Fruit fly (Drosophila melanogaster) whole organism, adult: ENCODE measurements around the gene CG17097.

Experiments used
- CG11617 ChIP-seq: fragments of 200-800 bp; sonication (Bioruptor generic); optimal IDR thresholded peaks from 2 replicates; lab custom pipeline; 2017; ENCODE audit warnings: mild to moderate bottlenecking, missing biosample characterization, missing genetic modification reagents, missing genetic modification characterization
- CG12768 ChIP-seq: fragments of 200-800 bp; sonication (Bioruptor generic); optimal IDR thresholded peaks from 2 replicates; lab custom pipeline; 2017; ENCODE audit warnings: missing biosample characterization, missing genetic modification characterization, mild to moderate bottlenecking, moderate library complexity, missing genetic modification reagents
- CG14711 ChIP-seq: fragments of 200-800 bp; sonication (Bioruptor generic); optimal IDR thresholded peaks from 2 replicates; lab custom pipeline; 2018; ENCODE audit warnings: missing biosample characterization, mild to moderate bottlenecking, missing genetic modification characterization, moderate library complexity
- CG1620 ChIP-seq: fragments of 200-800 bp; sonication (Bioruptor generic); optimal IDR thresholded peaks from 2 replicates; lab custom pipeline; 2016; ENCODE audit warnings: missing biosample characterization, missing genetic modification characterization
- CG33017 ChIP-seq: fragments of 200-800 bp; sonication (Bioruptor generic); optimal IDR thresholded peaks from 2 replicates; lab custom pipeline; 2018; ENCODE audit warnings: missing biosample characterization, mild to moderate bottlenecking, missing genetic modification characterization, moderate library complexity
- CG5204 ChIP-seq: fragments of 200-800 bp; sonication (Bioruptor generic); optimal IDR thresholded peaks from 2 replicates; lab custom pipeline; 2016; ENCODE audit warnings: missing biosample characterization, missing genetic modification characterization
- CG7045 ChIP-seq: fragments of 200-800 bp; sonication (Bioruptor generic); optimal IDR thresholded peaks from 2 replicates; lab custom pipeline; 2017; ENCODE audit warnings: missing biosample characterization, mild to moderate bottlenecking, missing genetic modification characterization
- CG7101 ChIP-seq: fragments of 200-800 bp; sonication (Bioruptor generic); optimal IDR thresholded peaks from 2 replicates; lab custom pipeline; 2018; ENCODE audit warnings: missing biosample characterization, mild to moderate bottlenecking, missing genetic modification characterization, moderate library complexity
- Clk ChIP-seq: fragments of 200-800 bp; sonication (Bioruptor generic); optimal IDR thresholded peaks from 2 replicates; lab custom pipeline; 2017; ENCODE audit warnings: missing biosample characterization, missing genetic modification characterization
- Crg-1 ChIP-seq: fragments of 200-800 bp; sonication (Bioruptor generic); optimal IDR thresholded peaks from 2 replicates; lab custom pipeline; 2016; ENCODE audit warnings: missing biosample characterization, missing genetic modification characterization
- Hr96 ChIP-seq: fragments of 200-800 bp; sonication (Bioruptor generic); optimal IDR thresholded peaks from 2 replicates; lab custom pipeline; 2016; ENCODE audit warnings: missing biosample characterization, missing genetic modification characterization
- Mnt ChIP-seq: fragments of 200-800 bp; sonication (Bioruptor generic); optimal IDR thresholded peaks from 2 replicates; lab custom pipeline; 2016; ENCODE audit warnings: missing biosample characterization, mild to moderate bottlenecking, missing genetic modification characterization
- bab1 ChIP-seq: fragments of 200-800 bp; sonication (Bioruptor generic); optimal IDR thresholded peaks from 3 replicates; lab custom pipeline; 2019; ENCODE audit warnings: missing biosample characterization, mild to moderate bottlenecking, missing genetic modification characterization, moderate library complexity
- cic ChIP-seq: fragments of 200-800 bp; sonication (Bioruptor generic); optimal IDR thresholded peaks from 2 replicates; lab custom pipeline; 2017; ENCODE audit warnings: missing biosample characterization, mild to moderate bottlenecking, missing genetic modification characterization, moderate library complexity
- cnc ChIP-seq, 2 experiments: fragments of >200 bp; optimal IDR thresholded peaks; 2 replicates each; lab custom pipeline; 2017
- kay ChIP-seq: fragments of 200-800 bp; sonication (Bioruptor generic); peaks from one replicate; lab custom pipeline; 2016; ENCODE audit warnings: missing biosample characterization, missing genetic modification characterization, borderline replicate concordance
- ovo ChIP-seq: fragments of 200-800 bp; sonication (Bioruptor generic); optimal IDR thresholded peaks from 2 replicates; lab custom pipeline; 2016; ENCODE audit warnings: missing biosample characterization, missing genetic modification characterization
- pad ChIP-seq: fragments of 200-800 bp; sonication (Bioruptor generic); optimal IDR thresholded peaks from 3 replicates; lab custom pipeline; 2017; ENCODE audit warnings: missing biosample characterization, missing genetic modification characterization, mild to moderate bottlenecking, moderate library complexity, missing genetic modification reagents
- tj ChIP-seq: fragments of 200-800 bp; sonication (Bioruptor generic); optimal IDR thresholded peaks from 3 replicates; lab custom pipeline; 2017; ENCODE audit warnings: missing biosample characterization, mild to moderate bottlenecking, missing genetic modification characterization, moderate library complexity
- toe ChIP-seq: fragments of 200-800 bp; sonication (Bioruptor generic); optimal IDR thresholded peaks from 2 replicates; lab custom pipeline; 2016; ENCODE audit warnings: missing biosample characterization, missing genetic modification characterization

CG17097 gene

DNA sequence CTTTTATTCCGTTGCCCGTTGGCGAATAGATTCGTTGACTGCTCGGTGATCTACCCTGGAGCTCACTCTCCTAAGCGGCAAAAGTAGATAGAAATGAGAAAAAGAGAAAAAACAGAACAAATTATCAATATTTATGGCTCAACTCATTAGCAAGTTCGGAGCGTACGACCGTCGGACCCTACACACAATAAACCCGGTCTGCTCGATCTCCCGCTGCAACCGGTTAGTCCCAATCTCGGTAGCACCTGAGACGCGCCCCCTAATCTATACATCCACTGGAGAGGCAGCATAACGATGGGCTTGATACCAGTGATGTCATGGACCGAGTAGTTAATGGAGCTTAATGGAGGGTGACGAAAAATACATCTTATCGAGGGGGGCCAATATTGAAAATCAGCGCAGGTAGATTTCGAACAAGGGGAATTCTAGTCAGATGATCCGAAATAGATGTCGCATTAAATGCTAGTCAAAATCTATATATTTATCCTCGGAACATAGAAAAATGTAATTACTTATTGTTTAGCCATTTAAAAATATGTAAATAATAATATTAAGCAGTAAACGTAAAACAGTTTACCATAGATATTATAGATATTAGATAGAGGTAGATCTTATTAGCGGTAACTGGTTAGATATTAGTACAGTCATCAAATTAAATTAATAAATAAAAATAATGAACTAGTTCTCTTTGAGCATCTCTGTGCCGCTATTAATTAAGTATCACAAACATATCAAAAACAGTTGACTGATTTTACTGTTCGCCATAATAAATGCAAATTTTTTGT lies 41.0 kb downstream of the CG17097 start, which contains the start of gene CG7296:
Gene CG7296 (minus strand): TSS at position 58 of the 785 bp plus-strand sequence.
- TF ChIP-seq tj (GFP tag; lab: Kevin White, UChicago) (no peak), pad (no peak), cic (GFP tag; lab: Kevin White, UChicago) (no peak), CG14711 (tag; lab: Kevin White, UChicago) (no peak), kay (GFP tag; lab: Kevin White, UChicago) (no peak), Crg-1 (no peak), bab1 (GFP tag; lab: Kevin White, UChicago) (no peak), CG7045 (GFP tag; lab: Kevin White, UChicago) (no peak), cnc (optimal IDR thresholded peaks at IDR 0.05; lab: Kevin White, UChicago) (no peak), CG33017 (tag; lab: Kevin White, UChicago) (no peak), Clk (GFP tag; lab: Kevin White, UChicago) (no peak), CG1620 (GFP tag; lab: Kevin White, UChicago) (no peak), toe (GFP tag; lab: Kevin White, UChicago) (no peak), Hr96 (GFP tag; lab: Kevin White, UChicago) (no peak), CG5204 (no peak), CG7101 (tag; lab: Kevin White, UChicago) (no peak)

dm6 chr2L:10687794-10688185 lies 41.6 kb downstream of the CG17097 start:
- no peak for TF ChIP-seq cic (GFP tag; lab: Kevin White, UChicago)
- no peak for TF ChIP-seq bab1 (GFP tag; lab: Kevin White, UChicago)
- no peak for TF ChIP-seq CG11617 (GFP tag; lab: Kevin White, UChicago)
- TF ChIP-seq Mnt (GFP tag; lab: Kevin White, UChicago), result no peak
- no peak for TF ChIP-seq CG5204
- TF ChIP-seq ovo (GFP tag; lab: Kevin White, UChicago), result no peak
- no peak for TF ChIP-seq CG7101 (tag; lab: Kevin White, UChicago)
- no peak for TF ChIP-seq Crg-1
- no peak for TF ChIP-seq Clk (GFP tag; lab: Kevin White, UChicago)
- TF ChIP-seq CG33017 (tag; lab: Kevin White, UChicago), result no peak
- no peak for TF ChIP-seq CG1620 (GFP tag; lab: Kevin White, UChicago)
- no peak for TF ChIP-seq cnc (optimal IDR thresholded peaks at IDR 0.05; lab: Kevin White, UChicago)
- no peak for TF ChIP-seq toe (GFP tag; lab: Kevin White, UChicago)

DNA sequence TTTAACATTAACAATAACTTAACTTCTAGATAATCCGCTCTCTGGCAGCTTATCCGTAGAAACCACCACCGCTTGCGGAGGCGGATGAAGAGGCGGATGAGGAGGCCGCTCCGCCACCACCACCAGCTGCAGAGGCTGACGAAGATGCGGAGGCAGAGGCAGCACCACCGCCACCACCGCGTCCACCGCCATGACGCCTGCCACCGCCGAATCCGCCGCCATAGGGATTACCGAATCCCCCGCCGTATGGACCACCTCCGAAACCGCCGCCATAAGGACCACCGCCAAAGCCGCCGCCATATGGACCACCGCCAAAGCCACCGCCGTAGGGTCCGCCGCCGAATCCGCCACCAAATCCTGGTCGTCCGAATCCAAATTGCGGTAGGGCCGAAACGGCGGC lies 42.5 kb downstream of the CG17097 start:
- TF ChIP-seq cic (GFP tag; lab: Kevin White, UChicago), result no peak
- no peak for TF ChIP-seq CG5204
- no peak for TF ChIP-seq cnc (optimal IDR thresholded peaks at IDR 0.05; lab: Kevin White, UChicago)
- TF ChIP-seq pad, result no peak
- TF ChIP-seq tj (GFP tag; lab: Kevin White, UChicago), result no peak
- no peak for TF ChIP-seq Clk (GFP tag; lab: Kevin White, UChicago)
- TF ChIP-seq bab1 (GFP tag; lab: Kevin White, UChicago), result no peak
- TF ChIP-seq toe (GFP tag; lab: Kevin White, UChicago), result no peak
- TF ChIP-seq CG11617 (GFP tag; lab: Kevin White, UChicago), result no peak
- no peak for TF ChIP-seq CG12768 (GFP tag; lab: Kevin White, UChicago)
- TF ChIP-seq kay (GFP tag; lab: Kevin White, UChicago), result no peak
- no peak for TF ChIP-seq CG33017 (tag; lab: Kevin White, UChicago)
- no peak for TF ChIP-seq CG1620 (GFP tag; lab: Kevin White, UChicago)
- no peak for TF ChIP-seq Hr96 (GFP tag; lab: Kevin White, UChicago)
- no peak for TF ChIP-seq Crg-1
- TF ChIP-seq ovo (GFP tag; lab: Kevin White, UChicago), result no peak
- TF ChIP-seq CG14711 (tag; lab: Kevin White, UChicago), result no peak

DNA sequence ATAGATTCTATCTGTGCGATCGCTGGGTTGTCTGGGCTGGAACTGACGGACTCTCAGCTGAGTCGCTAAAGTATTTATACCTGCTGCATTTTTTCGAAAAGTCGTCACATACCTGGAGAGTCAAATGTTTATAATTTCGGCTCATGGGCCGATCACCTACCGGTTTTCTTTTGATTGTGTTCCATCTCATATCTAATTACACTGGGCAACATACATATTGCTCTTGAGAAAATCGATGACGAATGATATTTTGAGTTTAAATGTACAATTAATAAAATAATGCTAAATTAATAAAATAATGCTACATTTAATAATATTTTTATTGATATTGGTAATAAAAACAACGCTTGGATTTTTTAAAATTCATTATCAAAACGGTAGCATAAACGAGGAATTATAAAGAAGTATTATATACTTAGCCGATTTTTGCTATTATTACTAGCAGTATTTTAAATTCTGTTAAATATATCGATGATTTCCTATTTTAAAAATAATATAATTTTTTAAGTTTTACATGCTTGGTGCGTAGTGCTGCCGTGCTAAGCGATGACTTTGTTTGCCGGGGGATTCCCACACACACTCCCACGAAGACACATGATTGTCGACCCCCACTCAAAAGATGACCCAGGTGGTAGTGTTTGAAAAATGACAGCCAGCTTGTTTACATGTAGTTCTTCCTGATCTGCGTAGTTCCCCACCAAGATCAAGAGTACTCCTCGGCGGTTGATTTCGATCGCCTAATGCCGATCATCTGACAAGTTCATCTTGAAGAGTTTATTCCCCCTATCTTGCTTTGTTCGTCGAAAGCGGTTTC lies 43.2 kb downstream of the CG17097 start, which contains the start of gene CG7294:
Gene CG7294 (minus strand): TSS at position 51 of the 814 bp plus-strand sequence.
- TF ChIP-seq cic (GFP tag; lab: Kevin White, UChicago), result no peak

DNA sequence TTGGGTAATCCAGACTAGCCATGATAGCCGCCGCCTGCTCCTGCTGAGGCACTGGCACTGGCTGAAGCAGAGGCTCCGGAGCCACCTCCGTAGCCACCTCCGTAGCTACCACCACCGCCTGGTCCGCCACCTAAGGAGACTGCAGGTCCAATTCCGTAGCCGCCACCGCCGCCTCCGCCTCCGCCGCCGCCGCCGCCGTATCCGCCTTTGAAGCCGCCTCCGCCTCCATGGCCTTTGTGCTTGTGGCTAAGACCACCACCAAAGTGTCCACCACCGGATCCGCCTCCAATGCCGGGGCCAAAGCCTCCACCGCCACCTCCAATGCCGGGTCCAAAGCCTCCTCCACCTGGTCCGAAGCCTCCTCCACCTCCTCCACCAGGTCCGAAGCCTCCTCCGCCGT lies 46.8 kb downstream of the CG17097 start:
- TF ChIP-seq toe (GFP tag; lab: Kevin White, UChicago), result no peak
- no peak for TF ChIP-seq CG14711 (tag; lab: Kevin White, UChicago)
- no peak for TF ChIP-seq CG7101 (tag; lab: Kevin White, UChicago)
- TF ChIP-seq CG11617 (GFP tag; lab: Kevin White, UChicago), result no peak
- TF ChIP-seq CG12768 (GFP tag; lab: Kevin White, UChicago), result no peak
- no peak for TF ChIP-seq cic (GFP tag; lab: Kevin White, UChicago)
- TF ChIP-seq bab1 (GFP tag; lab: Kevin White, UChicago), result no peak
- no peak for TF ChIP-seq ovo (GFP tag; lab: Kevin White, UChicago)
- TF ChIP-seq kay (GFP tag; lab: Kevin White, UChicago), result no peak
- no peak for TF ChIP-seq Mnt (GFP tag; lab: Kevin White, UChicago)
- no peak for TF ChIP-seq cnc (optimal IDR thresholded peaks at IDR 0.05; lab: Kevin White, UChicago)
- no peak for TF ChIP-seq CG5204
- TF ChIP-seq Crg-1, result no peak
